Comparison of ENCODE assay signal across 5 fruit fly cellular contexts in genomic region chr3R:15899650-15900049, dm6.
TF ChIP-seq lines count a peak whose summit lies in the region.

No protein-coding gene starts in this region.

- no peak for TF ChIP-seq CTCF in whole organism, embryonic (GFP tag; optimal IDR thresholded peaks at IDR 0.05; lab: Kevin White, UChicago)

TF ChIP-seq in whole organism, adult, 20 proteins besides CTCF, POLR2A, EP300 and RAD21 (continues in another document):
- TF ChIP-seq kay (GFP tag; lab: Kevin White, UChicago; ENCODE audit: borderline replicate concordance): no peak
- no peak for TF ChIP-seq Crg-1 (GFP tag; optimal IDR thresholded peaks at IDR 0.05; lab: Kevin White, UChicago)
- peak; percentile 32 for TF ChIP-seq Hr96 (GFP tag; optimal IDR thresholded peaks at IDR 0.05; lab: Kevin White, UChicago)
- peak; percentile 44 for TF ChIP-seq CG33017 (tag; optimal IDR thresholded peaks at IDR 0.05; lab: Kevin White, UChicago)
- TF ChIP-seq CG7101 (tag; optimal IDR thresholded peaks at IDR 0.05; lab: Kevin White, UChicago): peak; percentile 19
- TF ChIP-seq CG12768 (GFP tag; optimal IDR thresholded peaks at IDR 0.05; lab: Kevin White, UChicago): peak; percentile 14
- TF ChIP-seq tj (GFP tag; optimal IDR thresholded peaks at IDR 0.05; lab: Kevin White, UChicago): no peak
- TF ChIP-seq bab1 (GFP tag; optimal IDR thresholded peaks at IDR 0.05; lab: Kevin White, UChicago): no peak
- no peak for TF ChIP-seq ovo (GFP tag; optimal IDR thresholded peaks at IDR 0.05; lab: Kevin White, UChicago)
- peak; percentile 12 for TF ChIP-seq toe (GFP tag; optimal IDR thresholded peaks at IDR 0.05; lab: Kevin White, UChicago)
- no peak for TF ChIP-seq cnc (optimal IDR thresholded peaks at IDR 0.05; lab: Kevin White, UChicago)
- TF ChIP-seq pad (GFP tag; optimal IDR thresholded peaks at IDR 0.05; lab: Kevin White, UChicago): no peak
- TF ChIP-seq CG1620 (GFP tag; optimal IDR thresholded peaks at IDR 0.05; lab: Kevin White, UChicago): no peak
- peak; percentile 53 for TF ChIP-seq CG5204 (GFP tag; optimal IDR thresholded peaks at IDR 0.05; lab: Kevin White, UChicago)
- peak; percentile 68 for TF ChIP-seq CG7045 (GFP tag; optimal IDR thresholded peaks at IDR 0.05; lab: Kevin White, UChicago)
- no peak for TF ChIP-seq cic (GFP tag; optimal IDR thresholded peaks at IDR 0.05; lab: Kevin White, UChicago)
- no peak for TF ChIP-seq Clk (GFP tag; optimal IDR thresholded peaks at IDR 0.05; lab: Kevin White, UChicago)
- TF ChIP-seq CG11617 (GFP tag; optimal IDR thresholded peaks at IDR 0.05; lab: Kevin White, UChicago): no peak
- no peak for TF ChIP-seq Mnt (GFP tag; optimal IDR thresholded peaks at IDR 0.05; lab: Kevin White, UChicago)

TF ChIP-seq in whole organism, embryonic, 481 proteins besides CTCF, POLR2A, EP300 and RAD21 (continues in another document):
- peak; percentile 8 for TF ChIP-seq Hmr (GFP tag; optimal IDR thresholded peaks at IDR 0.05; lab: Kevin White, UChicago)
- TF ChIP-seq gem (tag; optimal IDR thresholded peaks at IDR 0.05; lab: Kevin White, UChicago): peak; percentile 8
- peak; percentile 13 for TF ChIP-seq CG2120 (GFP tag; optimal IDR thresholded peaks at IDR 0.05; lab: Kevin White, UChicago)
- no peak for TF ChIP-seq Nf-YC (tag; optimal IDR thresholded peaks at IDR 0.05; lab: Kevin White, UChicago)
- peak; percentile 48 for TF ChIP-seq Drgx (GFP tag; IDR thresholded peaks at IDR 0.05; lab: Robert Waterston, UW)
- TF ChIP-seq Sox102F (GFP tag; optimal IDR thresholded peaks at IDR 0.05; lab: Kevin White, UChicago): peak; percentile 15
- TF ChIP-seq Hey (tag; optimal IDR thresholded peaks at IDR 0.05; lab: Kevin White, UChicago): no peak
- peak; percentile 38 for TF ChIP-seq CG18599 (GFP tag; optimal IDR thresholded peaks at IDR 0.05; lab: Kevin White, UChicago)
- peak; percentile 51 for TF ChIP-seq sens (GFP tag; lab: Kevin White, UChicago)
- no peak for TF ChIP-seq MESR4 (GFP tag; optimal IDR thresholded peaks at IDR 0.05; lab: Kevin White, UChicago)
- peak; percentile 9 for TF ChIP-seq dmrt99B (tag; optimal IDR thresholded peaks at IDR 0.05; lab: Kevin White, UChicago)
- TF ChIP-seq CG2678 (tag; optimal IDR thresholded peaks at IDR 0.05; lab: Kevin White, UChicago): peak; percentile 14
- peak in 1 of 2 experiments; percentile 33 for TF ChIP-seq Hr51 (GFP tag; optimal IDR thresholded peaks at IDR 0.05; lab: Kevin White, UChicago)
- peak in 1 of 2 experiments; percentile 13 for TF ChIP-seq bsh (GFP tag; optimal IDR thresholded peaks at IDR 0.05; lab: Kevin White, UChicago)
- 0 out of 3 replicates have a peak, but pooled peaks have one; percentile 11 for TF ChIP-seq row (GFP tag; IDR thresholded peaks at IDR 0.05; lab: Robert Waterston, UW)
- TF ChIP-seq seq (GFP tag; IDR thresholded peaks at IDR 0.05; lab: Robert Waterston, UW): no peak
- 0 out of 2 replicates have a peak, but pooled peaks have one; percentile 4 for TF ChIP-seq CG14441 (GFP tag; IDR thresholded peaks at IDR 0.05; lab: Robert Waterston, UW)
- no peak for TF ChIP-seq ase (GFP tag; IDR thresholded peaks at IDR 0.05; lab: Robert Waterston, UW)
- peak; percentile 76 for TF ChIP-seq Med (GFP tag; lab: Kevin White, UChicago)

TF ChIP-seq in whole organism, prepupa, 60 proteins besides CTCF, POLR2A, EP300 and RAD21 (continues in another document):
- TF ChIP-seq Blimp-1 (GFP tag; optimal IDR thresholded peaks at IDR 0.05; lab: Kevin White, UChicago) (no peak), CG3032 (tag; optimal IDR thresholded peaks at IDR 0.05; lab: Kevin White, UChicago) (peak; percentile 70), CG9139 (GFP tag; optimal IDR thresholded peaks at IDR 0.05; lab: Kevin White, UChicago) (peak; percentile 42), dac (GFP tag; optimal IDR thresholded peaks at IDR 0.05; lab: Kevin White, UChicago) (peak; percentile 4), CG4318 (GFP tag; optimal IDR thresholded peaks at IDR 0.05; lab: Kevin White, UChicago) (peak; percentile 43), Eip93F (GFP tag; optimal IDR thresholded peaks at IDR 0.05; lab: Kevin White, UChicago) (no peak), CG10669 (GFP tag; optimal IDR thresholded peaks at IDR 0.05; lab: Kevin White, UChicago) (peak; percentile 72), Eip78C (GFP tag; lab: Kevin White, UChicago) (peak; percentile 90), Hr39 (GFP tag; optimal IDR thresholded peaks at IDR 0.05; lab: Kevin White, UChicago) (peak; percentile 66), Sox15 (GFP tag; optimal IDR thresholded peaks at IDR 0.05; lab: Kevin White, UChicago) (peak; percentile 36), CG6854 (GFP tag; optimal IDR thresholded peaks at IDR 0.05; lab: Kevin White, UChicago) (no peak), CG32006 (GFP tag; optimal IDR thresholded peaks at IDR 0.05; lab: Kevin White, UChicago) (peak; percentile 69), esn (GFP tag; optimal IDR thresholded peaks at IDR 0.05; lab: Kevin White, UChicago) (peak; percentile 67), OdsH (GFP tag; optimal IDR thresholded peaks at IDR 0.05; lab: Kevin White, UChicago) (peak; percentile 73), CG3919 (GFP tag; optimal IDR thresholded peaks at IDR 0.05; lab: Kevin White, UChicago) (peak; percentile 75), CG6808 (GFP tag; optimal IDR thresholded peaks at IDR 0.05; lab: Kevin White, UChicago) (peak; percentile 55), CG15336 (GFP tag; IDR thresholded peaks at IDR 0.05; lab: Robert Waterston, UW) (peak; percentile 58), CG1621 (tag; optimal IDR thresholded peaks at IDR 0.05; lab: Kevin White, UChicago) (peak; percentile 68), Lpt (GFP tag; optimal IDR thresholded peaks at IDR 0.05; lab: Kevin White, UChicago) (peak; percentile 37), net (GFP tag; optimal IDR thresholded peaks at IDR 0.05; lab: Kevin White, UChicago) (peak; percentile 58)

TF ChIP-seq in whole organism, pupa, 21 proteins besides CTCF, POLR2A, EP300 and RAD21 (continues in another document):
- TF ChIP-seq Ets98B (GFP tag; IDR thresholded peaks at IDR 0.05; lab: Robert Waterston, UW) (peak; percentile 51; the same call in 1 of the 2 replicates), CG8301 (tag; optimal IDR thresholded peaks at IDR 0.05; lab: Kevin White, UChicago) (peak; percentile 62), rn (GFP tag; IDR thresholded peaks at IDR 0.05; lab: Robert Waterston, UW) (no peak), Pif1B (GFP tag; optimal IDR thresholded peaks at IDR 0.05; lab: Kevin White, UChicago) (peak; percentile 64), CG9948 (tag; optimal IDR thresholded peaks at IDR 0.05; lab: Kevin White, UChicago) (peak; percentile 77), CG17806 (tag; optimal IDR thresholded peaks at IDR 0.05; lab: Kevin White, UChicago) (peak; percentile 73), fd96Ca (GFP tag; IDR thresholded peaks at IDR 0.05; lab: Robert Waterston, UW) (peak; percentile 69), CG34367 (tag; optimal IDR thresholded peaks at IDR 0.05; lab: Kevin White, UChicago) (peak; percentile 74), CG4496 (GFP tag; IDR thresholded peaks at IDR 0.05; lab: Robert Waterston, UW) (peak; percentile 61; the same call in 1 of the 3 replicates), EcR (GFP tag; optimal IDR thresholded peaks at IDR 0.05; lab: Kevin White, UChicago) (no peak), CG32121 (GFP tag; IDR thresholded peaks at IDR 0.05; lab: Robert Waterston, UW) (no peak), Pif1A (GFP tag; optimal IDR thresholded peaks at IDR 0.05; lab: Kevin White, UChicago) (peak; percentile 70), gl (tag; optimal IDR thresholded peaks at IDR 0.05; lab: Kevin White, UChicago) (peak; percentile 54), CG14655 (GFP tag; optimal IDR thresholded peaks at IDR 0.05; lab: Kevin White, UChicago) (peak; percentile 63), CG15710 (tag; optimal IDR thresholded peaks at IDR 0.05; lab: Kevin White, UChicago) (peak; percentile 78), CG8159 (tag; optimal IDR thresholded peaks at IDR 0.05; lab: Kevin White, UChicago) (peak; percentile 77), CG13204 (GFP tag; optimal IDR thresholded peaks at IDR 0.05; lab: Kevin White, UChicago) (no peak), Snoo (tag; optimal IDR thresholded peaks at IDR 0.05; lab: Kevin White, UChicago) (peak; percentile 42), D1 (tag; optimal IDR thresholded peaks at IDR 0.05; lab: Kevin White, UChicago) (no peak), CG10348 (GFP tag; IDR thresholded peaks at IDR 0.05; lab: Robert Waterston, UW) (no peak)

TF ChIP-seq in whole organism, wandering third instar larva, 38 proteins besides CTCF, POLR2A, EP300 and RAD21:
- TF ChIP-seq h (GFP tag; optimal IDR thresholded peaks at IDR 0.05; lab: Kevin White, UChicago) (peak; percentile 76), OdsH (GFP tag; optimal IDR thresholded peaks at IDR 0.05; lab: Kevin White, UChicago) (peak; percentile 59), Hr78 (GFP tag; optimal IDR thresholded peaks at IDR 0.05; lab: Kevin White, UChicago) (no peak), tai (GFP tag; optimal IDR thresholded peaks at IDR 0.05; lab: Kevin White, UChicago) (no peak), ey (GFP tag; optimal IDR thresholded peaks at IDR 0.05; lab: Kevin White, UChicago) (peak; percentile 69), rgr (GFP tag; optimal IDR thresholded peaks at IDR 0.05; lab: Kevin White, UChicago) (peak; percentile 69), HLH106 (tag; optimal IDR thresholded peaks at IDR 0.05; lab: Kevin White, UChicago) (peak; percentile 58), Abd-B (GFP tag; optimal IDR thresholded peaks at IDR 0.05; lab: Kevin White, UChicago) (no peak), br (GFP tag; optimal IDR thresholded peaks at IDR 0.05; lab: Kevin White, UChicago) (peak; percentile 70), Hr83 (GFP tag; optimal IDR thresholded peaks at IDR 0.05; lab: Kevin White, UChicago; ENCODE audit: poor library complexity, severe bottlenecking) (no peak), fru (GFP tag; optimal IDR thresholded peaks at IDR 0.05; lab: Kevin White, UChicago) (peak; percentile 70), N (GFP tag; optimal IDR thresholded peaks at IDR 0.05; lab: Kevin White, UChicago) (no peak), brk (GFP tag; optimal IDR thresholded peaks at IDR 0.05; lab: Kevin White, UChicago) (no peak), foxo (GFP tag; optimal IDR thresholded peaks at IDR 0.05; lab: Kevin White, UChicago) (peak in 1 of 2 experiments; percentile 72), psq (GFP tag; optimal IDR thresholded peaks at IDR 0.05; lab: Kevin White, UChicago) (peak; percentile 27), Hnf4 (GFP tag; optimal IDR thresholded peaks at IDR 0.05; lab: Kevin White, UChicago) (peak; percentile 40), Sp1 (GFP tag; optimal IDR thresholded peaks at IDR 0.05; lab: Kevin White, UChicago) (peak; percentile 44), dmrt93B (GFP tag; optimal IDR thresholded peaks at IDR 0.05; lab: Kevin White, UChicago) (peak; percentile 24), Myc (optimal IDR thresholded peaks at IDR 0.05; lab: Kevin White, UChicago) (no peak)
TF ChIP-seq in whole organism, wandering third instar larva: peak in this region for 12.
